Fruit fly (Drosophila melanogaster) whole organism, embryonic: ENCODE results near the gene grnd.
A peak's percentile ranks its signal among the peaks of the same experiment; 100 is the strongest.

ENCODE experiments used
- Atf3 ChIP-seq: fragments of 200-800 bp; sonication (Bioruptor generic); optimal IDR thresholded peaks from 3 replicates; lab custom pipeline; 2016; ENCODE audit warnings: missing biosample characterization, missing genetic modification characterization
- Bdp1 ChIP-seq: fragments of 200-800 bp; sonication (Bioruptor generic); optimal IDR thresholded peaks from 3 replicates; lab custom pipeline; 2016; ENCODE audit warnings: missing biosample characterization, missing genetic modification characterization
- C15 ChIP-seq: fragments of 200-800 bp; sonication (Bioruptor generic); IDR thresholded peaks from 3 replicates; pipeline ENCODE4 v1.3.6; 2022; ENCODE audit warnings: missing biosample characterization, missing genetic modification characterization
- CG10321 ChIP-seq: fragments of 200-800 bp; sonication (Bioruptor generic); IDR thresholded peaks from 2 replicates; pipeline ENCODE4 v1.3.6; 2022; ENCODE audit warnings: missing biosample characterization, missing genetic modification characterization
- CG11723 ChIP-seq: fragments of 200-800 bp; sonication (Bioruptor generic); optimal IDR thresholded peaks from 2 replicates; lab custom pipeline; 2017; ENCODE audit warnings: missing biosample characterization, mild to moderate bottlenecking, missing genetic modification characterization
- CG12155 ChIP-seq: fragments of 200-800 bp; sonication (Bioruptor generic); optimal IDR thresholded peaks from 3 replicates; lab custom pipeline; 2016; ENCODE audit warnings: missing biosample characterization, missing genetic modification characterization
- CG12659 ChIP-seq: fragments of 200-800 bp; sonication (Bioruptor generic); optimal IDR thresholded peaks from 3 replicates; lab custom pipeline; 2017; ENCODE audit warnings: mild to moderate bottlenecking, missing biosample characterization, missing genetic modification reagents, missing genetic modification characterization
- CG13287 ChIP-seq: fragments of 200-800 bp; sonication (Bioruptor generic); IDR thresholded peaks from 2 replicates; pipeline ENCODE4 v1.3.6; 2022; ENCODE audit warnings: missing biosample characterization, missing genetic modification characterization; ENCODE audit not compliant: partially characterized antibody
- CG17328 ChIP-seq: fragments of 200-800 bp; sonication (Bioruptor generic); IDR thresholded peaks from 2 replicates; pipeline ENCODE4 v1.3.6; 2022; ENCODE audit warnings: missing biosample characterization, missing genetic modification characterization
- CG17612 ChIP-seq: fragments of 200-800 bp; sonication (Bioruptor generic); IDR thresholded peaks from 2 replicates; pipeline ENCODE4 v1.3.6; 2022; ENCODE audit warnings: missing biosample characterization, missing genetic modification characterization
- CG2199 ChIP-seq: fragments of 200-800 bp; sonication (Bioruptor generic); IDR thresholded peaks from 3 replicates; pipeline ENCODE4 v1.3.6; 2022; ENCODE audit warnings: missing biosample characterization, missing genetic modification characterization
- CG3726 ChIP-seq: fragments of 200-800 bp; sonication (Bioruptor generic); IDR thresholded peaks from 3 replicates; pipeline ENCODE4, ENCODE4 v1.3.6; 2022; ENCODE audit warnings: missing biosample characterization, missing genetic modification characterization
- CG3995 ChIP-seq: fragments of 200-800 bp; sonication (Bioruptor generic); optimal IDR thresholded peaks from 3 replicates; lab custom pipeline; 2016; ENCODE audit warnings: missing biosample characterization, missing genetic modification characterization
- CG4707 ChIP-seq: fragments of 200-800 bp; sonication (Bioruptor generic); optimal IDR thresholded peaks from 2 replicates; lab custom pipeline; 2018; ENCODE audit warnings: missing biosample characterization, mild to moderate bottlenecking, missing genetic modification characterization, moderate library complexity
- CG4820 ChIP-seq: fragments of 200-800 bp; sonication (Bioruptor generic); optimal IDR thresholded peaks from 3 replicates; lab custom pipeline; 2016; ENCODE audit warnings: missing biosample characterization, missing genetic modification characterization
- CG6175 ChIP-seq: fragments of 200-800 bp; sonication (Bioruptor generic); IDR thresholded peaks from 3 replicates; pipeline ENCODE4 v1.3.6; 2022; ENCODE audit warnings: missing biosample characterization, missing genetic modification characterization
- HmgZ ChIP-seq: fragments of 200-800 bp; sonication (Bioruptor generic); optimal IDR thresholded peaks from 2 replicates; lab custom pipeline; 2018; ENCODE audit warnings: missing biosample characterization, mild to moderate bottlenecking, missing genetic modification characterization
- Hr3 ChIP-seq: fragments of 200-800 bp; sonication (Bioruptor generic); optimal IDR thresholded peaks from 3 replicates; lab custom pipeline; 2016; ENCODE audit warnings: missing biosample characterization, missing genetic modification characterization
- Jarid2 ChIP-seq: fragments of 200-800 bp; sonication (Bioruptor generic); optimal IDR thresholded peaks from 3 replicates; lab custom pipeline; 2017; ENCODE audit warnings: mild to moderate bottlenecking, missing biosample characterization, missing genetic modification reagents, missing genetic modification characterization
- Lpt ChIP-seq: fragments of >200 bp; optimal IDR thresholded peaks from 2 replicates; lab custom pipeline; 2018; ENCODE audit warnings: missing biosample characterization, missing genetic modification characterization
- MESR4 ChIP-seq: fragments of 200-800 bp; sonication (Bioruptor generic); optimal IDR thresholded peaks from 2 replicates; lab custom pipeline; 2018; ENCODE audit warnings: missing biosample characterization, mild to moderate bottlenecking, missing genetic modification characterization, moderate library complexity
- MTF-1 ChIP-seq: fragments of 200-800 bp; sonication (Bioruptor generic); optimal IDR thresholded peaks from 2 replicates; lab custom pipeline; 2018; ENCODE audit warnings: missing biosample characterization, mild to moderate bottlenecking, missing genetic modification characterization, borderline replicate concordance
- Mad ChIP-seq: fragments of 200-800 bp; sonication (Bioruptor generic); optimal IDR thresholded peaks from 2 replicates; lab custom pipeline; 2016; ENCODE audit warnings: missing biosample characterization, missing genetic modification characterization
- NC2α ChIP-seq: fragments of 200-800 bp; sonication (Bioruptor generic); optimal IDR thresholded peaks from 2 replicates; lab custom pipeline; 2016; ENCODE audit warnings: missing biosample characterization, missing genetic modification characterization
- NFAT ChIP-seq: fragments of 200-800 bp; sonication (Bioruptor generic); IDR thresholded peaks from 2 replicates; pipeline ENCODE4 v1.3.6; 2022; ENCODE audit warnings: missing biosample characterization, missing genetic modification characterization
- Neu2 ChIP-seq: fragments of 200-800 bp; sonication (Bioruptor generic); optimal IDR thresholded peaks from 3 replicates; lab custom pipeline; 2016; ENCODE audit warnings: missing biosample characterization, missing genetic modification characterization, borderline replicate concordance
- Oli ChIP-seq: fragments of 200-800 bp; sonication (Bioruptor generic); optimal IDR thresholded peaks from 2 replicates; lab custom pipeline; 2018; ENCODE audit warnings: missing biosample characterization, mild to moderate bottlenecking, missing genetic modification characterization, moderate library complexity
- az2 ChIP-seq: fragments of 200-800 bp; sonication (Bioruptor generic); optimal IDR thresholded peaks from 3 replicates; lab custom pipeline; 2016; ENCODE audit warnings: missing biosample characterization, missing genetic modification characterization
- cas ChIP-seq: fragments of 200-800 bp; sonication (Bioruptor generic); IDR thresholded peaks from 2 replicates; pipeline ENCODE4 v1.3.6; 2022; ENCODE audit warnings: missing biosample characterization, missing genetic modification characterization
- cg ChIP-seq: fragments of 200-800 bp; sonication (Bioruptor generic); optimal IDR thresholded peaks from 3 replicates; lab custom pipeline; 2019; ENCODE audit warnings: missing biosample characterization, mild to moderate bottlenecking, missing genetic modification characterization, moderate library complexity
- chinmo ChIP-seq: fragments of 200-800 bp; sonication (Bioruptor generic); IDR thresholded peaks from 4 replicates; pipeline ENCODE4 v1.3.6; 2022; ENCODE audit warnings: missing biosample characterization, missing genetic modification characterization; ENCODE audit not compliant: partially characterized antibody
- cwo ChIP-seq: fragments of 200-800 bp; sonication (Bioruptor generic); optimal IDR thresholded peaks from 3 replicates; lab custom pipeline; 2017; ENCODE audit warnings: missing biosample characterization, missing genetic modification characterization, mild to moderate bottlenecking, moderate library complexity, missing genetic modification reagents
- dmrt11E ChIP-seq: fragments of 200-800 bp; sonication (Bioruptor generic); optimal IDR thresholded peaks from 3 replicates; lab custom pipeline; 2018; ENCODE audit warnings: missing biosample characterization, mild to moderate bottlenecking, missing genetic modification characterization, moderate library complexity
- eve ChIP-seq, 2 experiments: fragments of >200 bp; optimal IDR thresholded peaks; 2 replicates each; lab custom pipeline; 2017; ENCODE audit warnings: missing biosample characterization in 2 of 2, missing genetic modification characterization in 2 of 2
- fd96Cb ChIP-seq: fragments of 200-800 bp; sonication (Bioruptor generic); optimal IDR thresholded peaks from 2 replicates; lab custom pipeline; 2018; ENCODE audit warnings: missing biosample characterization, mild to moderate bottlenecking, missing genetic modification characterization, moderate library complexity
- gfzf ChIP-seq: fragments of 200-800 bp; sonication (Bioruptor generic); optimal IDR thresholded peaks from 2 replicates; lab custom pipeline; 2016; ENCODE audit warnings: missing biosample characterization, mild to moderate bottlenecking, missing genetic modification characterization, moderate library complexity
- grn ChIP-seq: fragments of 200-800 bp; sonication (Bioruptor generic); optimal IDR thresholded peaks from 3 replicates; lab custom pipeline; 2017; ENCODE audit warnings: missing biosample characterization, missing genetic modification characterization
- hth ChIP-seq: fragments of >200 bp; optimal IDR thresholded peaks from 2 replicates; lab custom pipeline; 2017; ENCODE audit warnings: inconsistent platforms
- kni ChIP-seq: fragments of 200-800 bp; sonication (Bioruptor generic); optimal IDR thresholded peaks from 3 replicates; lab custom pipeline; 2017; ENCODE audit warnings: mild to moderate bottlenecking, missing biosample characterization, missing genetic modification reagents, missing genetic modification characterization
- mirr ChIP-seq: fragments of 200-800 bp; sonication (Bioruptor generic); optimal IDR thresholded peaks from 3 replicates; lab custom pipeline; 2018; ENCODE audit warnings: missing biosample characterization, mild to moderate bottlenecking, missing genetic modification characterization
- mld ChIP-seq: fragments of 200-800 bp; sonication (Bioruptor generic); IDR thresholded peaks from 3 replicates; pipeline ENCODE4 v1.3.6; 2022; ENCODE audit warnings: missing biosample characterization, missing genetic modification characterization; ENCODE audit not compliant: partially characterized antibody
- nom ChIP-seq: fragments of 200-800 bp; sonication (Bioruptor generic); optimal IDR thresholded peaks from 2 replicates; lab custom pipeline; 2017; ENCODE audit warnings: missing biosample characterization, missing genetic modification characterization, mild to moderate bottlenecking, moderate library complexity, missing genetic modification reagents
- pros ChIP-seq: fragments of 200-800 bp; sonication (Bioruptor generic); optimal IDR thresholded peaks from 3 replicates; lab custom pipeline; 2019; ENCODE audit warnings: missing biosample characterization, mild to moderate bottlenecking, missing genetic modification characterization, moderate library complexity
- scrt ChIP-seq: fragments of 200-800 bp; sonication (Bioruptor generic); optimal IDR thresholded peaks from 2 replicates; lab custom pipeline; 2018; ENCODE audit warnings: missing biosample characterization, mild to moderate bottlenecking, missing genetic modification characterization, moderate library complexity
- sd ChIP-seq: fragments of 200-800 bp; sonication (Bioruptor generic); optimal IDR thresholded peaks from 3 replicates; lab custom pipeline; 2018; ENCODE audit warnings: missing biosample characterization, mild to moderate bottlenecking, missing genetic modification characterization, moderate library complexity
- sima ChIP-seq: fragments of 200-800 bp; sonication (Bioruptor generic); optimal IDR thresholded peaks from 2 replicates; lab custom pipeline; 2016; ENCODE audit warnings: missing biosample characterization, missing genetic modification characterization
- sob ChIP-seq: fragments of 200-800 bp; sonication (Bioruptor generic); IDR thresholded peaks from 2 replicates; pipeline ENCODE4 v1.3.6; 2022; ENCODE audit warnings: missing biosample characterization, missing genetic modification characterization
- tll ChIP-seq, 2 experiments: fragments of 200-800 bp in 1 of 2; fragments of >200 bp in 1 of 2; sonication (Bioruptor generic) in 1 of 2; optimal IDR thresholded peaks; 2 replicates each; lab custom pipeline; 2017 to 2019; ENCODE audit warnings: missing biosample characterization in 2 of 2, missing genetic modification characterization in 2 of 2, mild to moderate bottlenecking in 1 of 2, moderate library complexity in 1 of 2
- trh ChIP-seq: fragments of 200-800 bp; sonication (Bioruptor generic); optimal IDR thresholded peaks from 2 replicates; lab custom pipeline; 2016; ENCODE audit warnings: missing biosample characterization, missing genetic modification characterization
- vfl ChIP-seq: fragments of 200-800 bp; sonication (Bioruptor generic); optimal IDR thresholded peaks from 2 replicates; lab custom pipeline; 2016; ENCODE audit warnings: missing biosample characterization, missing genetic modification characterization
- z ChIP-seq: fragments of 200-800 bp; sonication (Bioruptor generic); IDR thresholded peaks from 3 replicates; pipeline ENCODE4 v1.3.6; 2022; ENCODE audit warnings: missing biosample characterization, missing genetic modification characterization

grnd gene

dm6 chr2L:18485211-18485610 lies at the start of gene grnd:
Gene grnd (plus strand): TSS chr2L:18485417.
- TF ChIP-seq z (GFP tag; lab: Robert Waterston, UW) (peak; percentile 95), CG10321 (GFP tag; lab: Robert Waterston, UW) (no peak), nom (peak; percentile 4), CG12659 (GFP tag; lab: Kevin White, UChicago) (no peak), Lpt (no peak), NFAT (GFP tag; lab: Robert Waterston, UW) (no peak), pros (GFP tag; lab: Kevin White, UChicago) (peak; percentile 29), kni (GFP tag; lab: Kevin White, UChicago) (peak; percentile 43), CG12155 (GFP tag; lab: Kevin White, UChicago) (peak; percentile 81), NC2α (no peak), hth (lab: Kevin White, UChicago) (no peak), vfl (GFP tag; lab: Kevin White, UChicago) (no peak), eve (GFP tag; optimal IDR thresholded peaks at IDR 0.05; lab: Kevin White, UChicago) (peak in 1 of 2 experiments; percentile 22), Oli (tag; lab: Kevin White, UChicago) (no peak), Jarid2 (GFP tag; lab: Kevin White, UChicago) (peak; percentile 46), dmrt11E (tag; lab: Kevin White, UChicago) (no peak), MESR4 (GFP tag; lab: Kevin White, UChicago) (no peak), cas (GFP tag; lab: Robert Waterston, UW) (no peak), fd96Cb (tag; lab: Kevin White, UChicago) (no peak), sob (GFP tag; lab: Robert Waterston, UW) (no peak), CG2199 (GFP tag; lab: Robert Waterston, UW) (peak; percentile 64; the same call in 1 of the 3 replicates), CG17612 (no peak), az2 (no peak), CG13287 (GFP tag; lab: Robert Waterston, UW) (peak; percentile 15; the same call in 1 of the 2 replicates), CG11723 (no peak), chinmo (peak; percentile 79; the same call in 1 of the 4 replicates), trh (no peak), mld (GFP tag; lab: Robert Waterston, UW) (no peak), Hr3 (GFP tag; lab: Kevin White, UChicago) (no peak), cg (GFP tag; lab: Kevin White, UChicago) (peak; percentile 72), HmgZ (tag; lab: Kevin White, UChicago) (no peak), grn (GFP tag; lab: Kevin White, UChicago) (no peak), CG3995 (peak; percentile 73), Bdp1 (GFP tag; lab: Kevin White, UChicago) (no peak), CG3726 (GFP tag; lab: Robert Waterston, UW) (no peak), MTF-1 (GFP tag; lab: Kevin White, UChicago) (no peak), cwo (GFP tag; lab: Kevin White, UChicago) (no peak), tll (GFP tag; optimal IDR thresholded peaks at IDR 0.05; lab: Kevin White, UChicago) (peak in 1 of 2 experiments; percentile 80), Neu2 (GFP tag; lab: Kevin White, UChicago) (no peak), gfzf (GFP tag; lab: Kevin White, UChicago) (no peak), Atf3 (GFP tag; lab: Kevin White, UChicago) (no peak), sima (GFP tag; lab: Kevin White, UChicago) (no peak), C15 (GFP tag; lab: Robert Waterston, UW) (no peak), CG4820 (no peak), CG4707 (GFP tag; lab: Kevin White, UChicago) (no peak), Mad (no peak), CG17328 (GFP tag; lab: Robert Waterston, UW) (no peak), mirr (GFP tag; lab: Kevin White, UChicago) (peak; percentile 16), CG6175 (GFP tag; lab: Robert Waterston, UW) (peak; percentile 60; the same call in 1 of the 3 replicates), scrt (GFP tag; lab: Kevin White, UChicago) (no peak), sd (tag; lab: Kevin White, UChicago) (peak; percentile 93)
